Worm (Caenorhabditis elegans) whole organism, early embryonic: ENCODE data around the gene clic-1.

Source experiments
- B0310.2 ChIP-seq: sonication (generic microtip); optimal IDR thresholded peaks from 2 replicates; lab custom pipeline; 2016; ENCODE audit warnings: mild to moderate bottlenecking, missing genetic modification characterization, missing compliant biosample characterization
- ama-1 ChIP-seq: fragments of 150-350 bp; optimal IDR thresholded peaks from 2 replicates; lab custom pipeline; 2014
- ceh-13 ChIP-seq: fragments of 200-800 bp; sonication (Bioruptor generic); optimal IDR thresholded peaks from 2 replicates; lab custom pipeline; 2018; ENCODE audit warnings: mild to moderate bottlenecking, missing genetic modification characterization, missing compliant biosample characterization
- flt-1 ChIP-seq: fragments of 200-800 bp; sonication (Bioruptor generic); IDR thresholded peaks from 2 replicates; pipeline ENCODE4 v1.3.6; 2022; ENCODE audit warnings: missing genetic modification characterization, missing compliant biosample characterization
- hmbx-1 ChIP-seq: sonication (generic microtip); optimal IDR thresholded peaks from 2 replicates; lab custom pipeline; 2016; ENCODE audit warnings: mild to moderate bottlenecking, missing genetic modification characterization, missing compliant biosample characterization
- scrt-1 ChIP-seq: fragments of 200-800 bp; sonication (Bioruptor generic); IDR thresholded peaks from 2 replicates; pipeline ENCODE4 v1.3.6; 2022; ENCODE audit warnings: missing genetic modification characterization, missing compliant biosample characterization
- tbx-37 ChIP-seq: fragments of 200-800 bp; sonication (Bioruptor generic); conservative IDR thresholded peaks from 2 replicates; pipeline ENCODE4 v1.3.6; 2022; ENCODE audit warnings: missing genetic modification reagents, missing genetic modification characterization, missing compliant biosample characterization
- tra-4 ChIP-seq: sonication (generic microtip); optimal IDR thresholded peaks from 2 replicates; lab custom pipeline; 2017; ENCODE audit warnings: missing genetic modification characterization, missing compliant biosample characterization

- TF ChIP-seq tbx-37: no peak
- no peak for TF ChIP-seq B0310.2 (tag; lab: Kevin White, UChicago)
- no peak for TF ChIP-seq ama-1
- TF ChIP-seq flt-1: no peak
- TF ChIP-seq tra-4 (tag; lab: Kevin White, UChicago): no peak
- TF ChIP-seq hmbx-1 (tag; lab: Kevin White, UChicago): no peak
- no peak for TF ChIP-seq scrt-1 (GFP tag; lab: Robert Waterston, UW)
- TF ChIP-seq ceh-13 (GFP tag; lab: Kevin White, UChicago): no peak
Observed at ce11 chrV:7739949-7740348, 5.2 kb upstream of the clic-1 start.
